Worm (Caenorhabditis elegans) whole organism, mixed stage, embryonic: ENCODE results near the gene F35B3.4.

Source experiments
- mab-5 ChIP-seq: fragments of 150-350 bp; optimal IDR thresholded peaks from 2 replicates; lab custom pipeline; 2014; ENCODE audit warnings: missing biosample characterization, missing genetic modification characterization
- mep-1 ChIP-seq: fragments of 150-350 bp; optimal IDR thresholded peaks from 2 replicates; lab custom pipeline; 2017; ENCODE audit warnings: missing biosample characterization, missing genetic modification reagents, missing genetic modification characterization, inconsistent platforms
- unc-62 ChIP-seq: fragments of 150-350 bp; optimal IDR thresholded peaks from 2 replicates; lab custom pipeline; 2014; ENCODE audit warnings: missing biosample characterization, missing genetic modification reagents, missing genetic modification characterization

- TF ChIP-seq unc-62 (GFP tag; lab: Kevin White, UChicago) (no peak), mep-1 (tag; lab: Kevin White, UChicago) (no peak), mab-5 (no peak)
These were observed 44.1 kb upstream of the F35B3.4 start for ce11 chrX:17064820-17065219.
